Fruit fly (Drosophila melanogaster) whole organism, wandering third instar larva: Measurements from ENCODE around the gene Fas3.

Experiments used
- GATAd ChIP-seq: sonication (Bioruptor generic); optimal IDR thresholded peaks from 2 replicates; lab custom pipeline; 2016; ENCODE audit warnings: missing biosample characterization, missing genetic modification characterization
- Myc ChIP-seq: fragments of >200 bp; optimal IDR thresholded peaks from 2 replicates; lab custom pipeline; 2017
- br ChIP-seq: fragments of 200-800 bp; sonication (Bioruptor generic); optimal IDR thresholded peaks from 2 replicates; lab custom pipeline; 2016; ENCODE audit warnings: missing biosample characterization, missing genetic modification characterization

dm6 chr2L:18378291-18378690 lies 58.4 kb downstream of the Fas3 start, which contains the start of gene CG34171:
- no peak for TF ChIP-seq br (GFP tag; lab: Kevin White, UChicago)
- no peak for TF ChIP-seq GATAd (GFP tag; lab: Kevin White, UChicago)
- no peak for TF ChIP-seq Myc (lab: Kevin White, UChicago)
